Fruit fly (Drosophila melanogaster) Kc167 (cell line): ENCODE measurements around the gene ct.

ENCODE experiments used
- Myc ChIP-seq: fragments of >200 bp; optimal IDR thresholded peaks from 2 replicates; lab custom pipeline; 2017; ENCODE audit warnings: missing external identifiers
- Sin3A ChIP-seq: fragments of >200 bp; optimal IDR thresholded peaks from 2 replicates; lab custom pipeline; 2018; ENCODE audit warnings: missing external identifiers
- h ChIP-seq: fragments of >200 bp; optimal IDR thresholded peaks from 3 replicates; lab custom pipeline; 2018; ENCODE audit warnings: missing external identifiers
- insv ChIP-seq: fragments of >200 bp; optimal IDR thresholded peaks from 3 replicates; lab custom pipeline; 2018; ENCODE audit warnings: missing external identifiers
- psq ChIP-seq: fragments of >200 bp; optimal IDR thresholded peaks from 2 replicates; lab custom pipeline; 2017; ENCODE audit warnings: missing external identifiers
- ttk ChIP-seq: sonication (Bioruptor generic); optimal IDR thresholded peaks from 2 replicates; lab custom pipeline; 2017; ENCODE audit warnings: missing external identifiers

Gene ct

DNA sequence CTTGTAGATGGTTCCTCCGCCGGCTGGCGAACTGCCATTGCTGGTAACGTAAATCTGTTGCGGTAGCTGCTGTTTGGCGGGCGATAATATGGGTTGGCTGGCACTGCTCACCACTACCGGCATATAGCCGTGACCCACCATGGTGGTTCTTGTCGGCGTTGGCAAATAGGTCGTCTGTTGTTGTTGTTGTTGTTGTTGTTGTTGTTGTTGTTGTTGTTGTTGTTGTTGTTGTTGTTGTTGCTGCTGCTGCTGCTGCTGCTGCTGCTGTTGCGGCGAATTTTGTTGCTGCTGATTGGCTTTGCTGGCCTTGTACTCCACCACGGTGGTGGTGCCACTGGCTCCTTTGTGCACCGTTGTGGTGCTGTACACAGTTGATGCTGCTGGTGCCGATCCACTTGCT lies 80.6 kb downstream of the ct start:
- TF ChIP-seq insv (no peak), Sin3A (no peak), h (lab: Kevin White, UChicago) (no peak), Myc (lab: Kevin White, UChicago) (no peak), ttk (lab: Kevin White, UChicago) (no peak), psq (lab: Kevin White, UChicago) (no peak)

dm6 chrX:7690683-7691082 lies 82.5 kb downstream of the ct start:
- TF ChIP-seq insv, result no peak
- TF ChIP-seq ttk (lab: Kevin White, UChicago), result no peak
- TF ChIP-seq Myc (lab: Kevin White, UChicago), result no peak

dm6 chrX:7691221-7691914 lies 83.1 kb downstream of the ct start:
- TF ChIP-seq insv, result no peak
- TF ChIP-seq ttk (lab: Kevin White, UChicago), result no peak
- TF ChIP-seq psq (lab: Kevin White, UChicago), result no peak
- no peak for TF ChIP-seq Myc (lab: Kevin White, UChicago)
- no peak for TF ChIP-seq h (lab: Kevin White, UChicago)
- no peak for TF ChIP-seq Sin3A

- TF ChIP-seq ttk (lab: Kevin White, UChicago) (no peak), h (lab: Kevin White, UChicago) (no peak), insv (no peak), Sin3A (no peak), Myc (lab: Kevin White, UChicago) (no peak)
Measured at dm6 chrX:7691947-7692739, 83.9 kb downstream of the ct start.

- no peak for TF ChIP-seq h (lab: Kevin White, UChicago)
- TF ChIP-seq psq (lab: Kevin White, UChicago), result no peak
- no peak for TF ChIP-seq ttk (lab: Kevin White, UChicago)
- TF ChIP-seq insv, result no peak
- TF ChIP-seq Myc (lab: Kevin White, UChicago), result no peak
Measured at dm6 chrX:7692740-7693064, 84.5 kb downstream of the ct start.

- TF ChIP-seq Sin3A, result no peak
- TF ChIP-seq ttk (lab: Kevin White, UChicago), result no peak
- no peak for TF ChIP-seq Myc (lab: Kevin White, UChicago)
- TF ChIP-seq insv, result no peak
- TF ChIP-seq h (lab: Kevin White, UChicago), result no peak
- no peak for TF ChIP-seq psq (lab: Kevin White, UChicago)
Measured at dm6 chrX:7693423-7693822, 85.2 kb downstream of the ct start.

DNA sequence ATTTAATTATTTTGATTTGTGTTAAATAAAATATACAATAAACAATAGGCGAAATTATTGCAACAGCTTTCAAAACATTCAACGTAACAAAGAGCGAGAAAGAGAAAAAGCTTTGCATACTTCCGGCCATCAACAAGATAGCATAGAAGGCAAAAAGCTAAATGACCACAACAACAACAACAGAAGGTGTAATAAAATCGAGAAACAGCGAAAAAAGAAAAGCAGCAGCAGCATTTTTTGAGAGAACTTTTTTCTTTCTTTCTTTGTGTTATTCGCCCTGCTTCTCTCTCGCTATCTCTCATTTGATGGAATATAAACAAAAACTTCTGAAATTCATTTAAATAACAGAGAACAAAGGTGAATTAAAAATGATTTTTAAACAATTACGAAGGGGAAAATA lies 86.0 kb downstream of the ct start:
- TF ChIP-seq ttk (lab: Kevin White, UChicago), result no peak
- no peak for TF ChIP-seq insv
- no peak for TF ChIP-seq psq (lab: Kevin White, UChicago)
- no peak for TF ChIP-seq h (lab: Kevin White, UChicago)
- TF ChIP-seq Myc (lab: Kevin White, UChicago), result no peak
- TF ChIP-seq Sin3A, result no peak

- no peak for TF ChIP-seq h (lab: Kevin White, UChicago)
- no peak for TF ChIP-seq insv
- TF ChIP-seq Sin3A, result no peak
- TF ChIP-seq Myc (lab: Kevin White, UChicago), result no peak
- TF ChIP-seq psq (lab: Kevin White, UChicago), result no peak
- TF ChIP-seq ttk (lab: Kevin White, UChicago), result no peak
Measured at dm6 chrX:7694868-7695267, 86.6 kb downstream of the ct start.

dm6 chrX:7695391-7696053 lies 87.3 kb downstream of the ct start:
- no peak for TF ChIP-seq Myc (lab: Kevin White, UChicago)
- no peak for TF ChIP-seq h (lab: Kevin White, UChicago)
- no peak for TF ChIP-seq ttk (lab: Kevin White, UChicago)
- TF ChIP-seq psq (lab: Kevin White, UChicago), result no peak
- no peak for TF ChIP-seq Sin3A
- TF ChIP-seq insv, result no peak

dm6 chrX:7696165-7696564 lies 87.9 kb downstream of the ct start:
- TF ChIP-seq insv, result no peak

DNA sequence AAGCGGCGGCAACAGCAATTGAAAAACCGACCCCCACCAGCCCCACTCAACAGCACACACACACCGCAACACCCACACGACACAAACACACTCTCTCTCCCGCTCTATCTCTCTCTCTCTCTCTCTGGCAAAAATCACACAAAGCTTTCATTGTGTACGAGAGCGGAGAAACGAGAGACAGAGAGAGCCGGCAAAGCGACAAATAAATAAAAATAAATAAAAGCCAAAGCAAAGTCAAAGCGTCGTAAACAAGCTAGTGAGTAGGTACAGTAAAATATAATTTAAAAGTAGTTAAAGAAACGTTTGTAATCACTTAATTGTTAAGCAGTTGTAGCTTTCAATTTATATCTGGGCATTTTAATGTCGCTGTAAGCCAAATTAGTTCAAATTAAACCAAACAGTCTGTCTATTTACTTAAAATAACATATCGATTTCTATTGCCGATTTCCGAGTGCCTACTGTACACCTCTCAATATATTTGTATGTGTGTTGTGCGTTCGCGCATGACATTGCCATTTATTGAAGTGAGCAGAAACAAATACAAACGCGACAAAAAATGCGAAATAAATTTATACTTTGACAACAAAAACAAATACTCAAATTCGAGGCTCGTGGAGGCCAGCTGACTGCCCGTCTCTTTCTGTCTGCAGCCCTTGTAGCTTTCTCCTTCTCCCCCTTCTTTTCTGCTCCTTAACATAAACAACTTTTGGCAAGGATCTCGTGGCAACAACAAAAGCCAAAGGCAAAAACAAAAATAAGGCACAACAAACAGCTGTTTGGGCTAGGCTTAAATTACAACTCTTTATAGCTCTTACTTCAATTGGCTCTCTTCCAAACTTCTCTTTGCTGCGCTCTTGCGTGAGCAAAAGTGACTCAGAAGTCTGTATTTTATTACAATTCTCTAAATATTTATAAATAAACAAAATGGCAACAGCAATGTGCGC lies 88.8 kb downstream of the ct start:
- no peak for TF ChIP-seq Myc (lab: Kevin White, UChicago)
